Fruit fly (Drosophila melanogaster): Measurements from ENCODE around the gene spen.

spen gene

dm6 chr2L:223867-224598 is 65.2 kb downstream of the spen start (continued):
- 0 out of 2 replicates have a peak, but pooled peaks have one; percentile 3 for TF ChIP-seq CG13287 (GFP tag; IDR thresholded peaks at IDR 0.05; ENCODE audit: partially characterized antibody)
- TF ChIP-seq cg (GFP tag; optimal IDR thresholded peaks at IDR 0.05): peak; percentile 69
- no peak for TF ChIP-seq ssp (GFP tag; IDR thresholded peaks at IDR 0.05)
- peak; percentile 99 for TF ChIP-seq pros (GFP tag; optimal IDR thresholded peaks at IDR 0.05)
- TF ChIP-seq dpn (GFP tag; optimal IDR thresholded peaks at IDR 0.05): no peak
- peak; percentile 27; the same call in 1 of the 2 replicates for TF ChIP-seq CG32767 (GFP tag; IDR thresholded peaks at IDR 0.05)
- no peak for TF ChIP-seq gcm2 (GFP tag; optimal IDR thresholded peaks at IDR 0.05)
- peak; percentile 71 for TF ChIP-seq cad (GFP tag; optimal IDR thresholded peaks at IDR 0.05)
- TF ChIP-seq ash1 (GFP tag; optimal IDR thresholded peaks at IDR 0.05): no peak
- no peak for TF ChIP-seq fd3F (GFP tag; optimal IDR thresholded peaks at IDR 0.05)
- no peak for TF ChIP-seq Hr39 (optimal IDR thresholded peaks at IDR 0.05)
- peak; percentile 33; the same call in 1 of the 2 replicates for TF ChIP-seq chm (GFP tag; IDR thresholded peaks at IDR 0.05)
- TF ChIP-seq CG6175 (GFP tag; IDR thresholded peaks at IDR 0.05): peak; percentile 72; the same call in 2 of the 3 replicates
- no peak for TF ChIP-seq CG1832 (GFP tag; optimal IDR thresholded peaks at IDR 0.05)
- TF ChIP-seq CG7271 (tag; optimal IDR thresholded peaks at IDR 0.05): no peak
- no peak for TF ChIP-seq Jarid2 (GFP tag; optimal IDR thresholded peaks at IDR 0.05)
- no peak for TF ChIP-seq CG4282 (GFP tag; optimal IDR thresholded peaks at IDR 0.05)
- no peak for TF ChIP-seq ken (GFP tag; IDR thresholded peaks at IDR 0.05)
- no peak for TF ChIP-seq ATbp (GFP tag; optimal IDR thresholded peaks at IDR 0.05)
- TF ChIP-seq Ravus (GFP tag; IDR thresholded peaks at IDR 0.05): no peak
- TF ChIP-seq Scr (GFP tag; IDR thresholded peaks at IDR 0.05; ENCODE audit: partially characterized antibody): peak; percentile 39; the same call in 1 of the 2 replicates
- TF ChIP-seq kni (GFP tag; optimal IDR thresholded peaks at IDR 0.05): peak; percentile 81
- 0 out of 3 replicates have a peak, but pooled peaks have one; percentile 21 for TF ChIP-seq z (GFP tag; IDR thresholded peaks at IDR 0.05)
- peak; percentile 98 for TF ChIP-seq CG4360 (GFP tag; IDR thresholded peaks at IDR 0.05)
- TF ChIP-seq CG17328 (GFP tag; IDR thresholded peaks at IDR 0.05): no peak
- TF ChIP-seq pfk (GFP tag; optimal IDR thresholded peaks at IDR 0.05): no peak
- peak; percentile 88 for TF ChIP-seq nerfin-1 (tag; optimal IDR thresholded peaks at IDR 0.05)
- TF ChIP-seq CG7745 (tag; optimal IDR thresholded peaks at IDR 0.05): no peak
- TF ChIP-seq CG1647 (GFP tag; optimal IDR thresholded peaks at IDR 0.05): no peak
- no peak for TF ChIP-seq lov (optimal IDR thresholded peaks at IDR 0.05)
- TF ChIP-seq lov (GFP tag; IDR thresholded peaks at IDR 0.05): 0 out of 3 replicates have a peak, but pooled peaks have one; percentile 22
- TF ChIP-seq abd-A (tag; optimal IDR thresholded peaks at IDR 0.05): peak; percentile 46

dm6 chr2L:224599-225385 is 66.0 kb downstream of the spen start:
- peak; percentile 39 for TF ChIP-seq CG18476 (GFP tag; optimal IDR thresholded peaks at IDR 0.05)
- TF ChIP-seq Nf-YB (GFP tag; optimal IDR thresholded peaks at IDR 0.05): no peak
- TF ChIP-seq Dbx (GFP tag; IDR thresholded peaks at IDR 0.05): peak; percentile 52; the same call in 1 of the 3 replicates
- no peak for TF ChIP-seq trh (GFP tag; optimal IDR thresholded peaks at IDR 0.05)
- no peak for TF ChIP-seq CG7987 (GFP tag; optimal IDR thresholded peaks at IDR 0.05)
- TF ChIP-seq psq (GFP tag; optimal IDR thresholded peaks at IDR 0.05): no peak
- TF ChIP-seq twi (tag; optimal IDR thresholded peaks at IDR 0.05): peak; percentile 14
- TF ChIP-seq sr (GFP tag; IDR thresholded peaks at IDR 0.05): no peak
- TF ChIP-seq ci (GFP tag; IDR thresholded peaks at IDR 0.05): peak; percentile 59; the same call in 2 of the 3 replicates
- TF ChIP-seq CG6254 (GFP tag; optimal IDR thresholded peaks at IDR 0.05): no peak
- TF ChIP-seq grau (tag; optimal IDR thresholded peaks at IDR 0.05): peak; percentile 74
- TF ChIP-seq CG5953 (GFP tag; IDR thresholded peaks at IDR 0.05): no peak
- peak; percentile 43; the same call in 1 of the 2 replicates for TF ChIP-seq onecut (GFP tag; IDR thresholded peaks at IDR 0.05)
- no peak for TF ChIP-seq CG10321 (GFP tag; IDR thresholded peaks at IDR 0.05)
- no peak for TF ChIP-seq CG6654 (GFP tag; optimal IDR thresholded peaks at IDR 0.05)
- peak; percentile 79 for TF ChIP-seq Med (GFP tag)
- peak; percentile 5 for TF ChIP-seq Lhr (GFP tag; optimal IDR thresholded peaks at IDR 0.05)
- peak; percentile 78 for TF ChIP-seq Fer1 (GFP tag; optimal IDR thresholded peaks at IDR 0.05)
